Fruit fly (Drosophila melanogaster) whole organism, prepupa: ENCODE results near the gene Kmn2.

ENCODE experiments used
- Blimp-1 ChIP-seq: fragments of 200-800 bp; sonication (Bioruptor generic); optimal IDR thresholded peaks from 3 replicates; lab custom pipeline; 2017; ENCODE audit warnings: missing biosample characterization, missing genetic modification characterization, mild to moderate bottlenecking, moderate library complexity, missing genetic modification reagents
- CG10669 ChIP-seq: fragments of 200-800 bp; sonication (Bioruptor generic); optimal IDR thresholded peaks from 3 replicates; lab custom pipeline; 2018; ENCODE audit warnings: missing biosample characterization, mild to moderate bottlenecking, missing genetic modification characterization, moderate library complexity
- CG11294 ChIP-seq: fragments of 200-800 bp; sonication (Bioruptor generic); IDR thresholded peaks from 2 replicates; pipeline ENCODE4 v1.3.6; 2022; ENCODE audit warnings: missing biosample characterization, missing genetic modification characterization
- CG11762 ChIP-seq: fragments of 200-800 bp; sonication (Bioruptor generic); optimal IDR thresholded peaks from 3 replicates; lab custom pipeline; 2016; ENCODE audit warnings: missing biosample characterization, missing genetic modification characterization; ENCODE audit not compliant: insufficient read depth
- CG15336 ChIP-seq: fragments of 200-800 bp; sonication (Bioruptor generic); IDR thresholded peaks from 2 replicates; pipeline ENCODE4 v1.3.6; 2022; ENCODE audit warnings: missing biosample characterization, missing genetic modification characterization
- CG1621 ChIP-seq: fragments of 200-800 bp; sonication (Bioruptor generic); optimal IDR thresholded peaks from 3 replicates; lab custom pipeline; 2018; ENCODE audit warnings: missing biosample characterization, mild to moderate bottlenecking, missing genetic modification characterization
- CG3032 ChIP-seq: fragments of 200-800 bp; optimal IDR thresholded peaks from 2 replicates; lab custom pipeline; 2019; ENCODE audit warnings: missing biosample characterization, mild to moderate bottlenecking, missing genetic modification characterization, moderate library complexity
- CG31627 ChIP-seq: fragments of 200-800 bp; sonication (Bioruptor generic); optimal IDR thresholded peaks from 3 replicates; lab custom pipeline; 2016; ENCODE audit warnings: missing biosample characterization, missing genetic modification characterization
- CG32006 ChIP-seq: fragments of 200-800 bp; sonication (Bioruptor generic); optimal IDR thresholded peaks from 3 replicates; lab custom pipeline; 2017; ENCODE audit warnings: missing biosample characterization, mild to moderate bottlenecking, missing genetic modification characterization
- CG34406 ChIP-seq: fragments of 200-800 bp; sonication (Bioruptor generic); optimal IDR thresholded peaks from 3 replicates; lab custom pipeline; 2016; ENCODE audit warnings: missing biosample characterization, missing genetic modification characterization
- CG3919 ChIP-seq: fragments of 200-800 bp; sonication (Bioruptor generic); optimal IDR thresholded peaks from 3 replicates; lab custom pipeline; 2016; ENCODE audit warnings: missing biosample characterization, missing genetic modification characterization
- CG6163 ChIP-seq: fragments of 200-800 bp; sonication (Bioruptor generic); IDR thresholded peaks from 3 replicates; pipeline ENCODE4 v1.3.6; 2022; ENCODE audit warnings: missing biosample characterization, missing genetic modification characterization
- CG6276 ChIP-seq: fragments of 200-800 bp; sonication (Bioruptor generic); optimal IDR thresholded peaks from 2 replicates; lab custom pipeline; 2017; ENCODE audit warnings: missing biosample characterization, mild to moderate bottlenecking, missing genetic modification characterization
- CG6854 ChIP-seq: fragments of 200-800 bp; sonication (Bioruptor generic); optimal IDR thresholded peaks from 2 replicates; lab custom pipeline; 2017; ENCODE audit warnings: missing biosample characterization, mild to moderate bottlenecking, missing genetic modification characterization
- CG7368 ChIP-seq: fragments of 200-800 bp; sonication (Bioruptor generic); optimal IDR thresholded peaks from 3 replicates; lab custom pipeline; 2016; ENCODE audit warnings: missing biosample characterization, missing genetic modification characterization
- CG9139 ChIP-seq: fragments of 200-800 bp; sonication (Bioruptor generic); optimal IDR thresholded peaks from 3 replicates; lab custom pipeline; 2017; ENCODE audit warnings: missing biosample characterization, mild to moderate bottlenecking, missing genetic modification characterization
- Eip75B ChIP-seq: fragments of 200-800 bp; sonication (Bioruptor generic); optimal IDR thresholded peaks from 3 replicates; lab custom pipeline; 2016; ENCODE audit warnings: missing biosample characterization, missing genetic modification characterization
- Eip78C ChIP-seq: fragments of 200-800 bp; sonication (Bioruptor generic); peaks from one replicate; lab custom pipeline; 2016; ENCODE audit warnings: missing biosample characterization, missing genetic modification characterization
- Eip93F ChIP-seq: fragments of 200-800 bp; sonication (Bioruptor generic); optimal IDR thresholded peaks from 2 replicates; lab custom pipeline; 2016; ENCODE audit warnings: missing biosample characterization, mild to moderate bottlenecking, missing genetic modification characterization
- Ets21C ChIP-seq: fragments of 200-800 bp; sonication (Bioruptor generic); optimal IDR thresholded peaks from 3 replicates; lab custom pipeline; 2016; ENCODE audit warnings: missing biosample characterization, missing genetic modification characterization
- Gug ChIP-seq: fragments of 200-800 bp; sonication (Bioruptor generic); IDR thresholded peaks from 2 replicates; pipeline ENCODE4 v1.3.6; 2022; ENCODE audit warnings: missing biosample characterization, missing genetic modification characterization
- Hr38 ChIP-seq: sonication (Bioruptor generic); optimal IDR thresholded peaks from 2 replicates; lab custom pipeline; 2016; ENCODE audit warnings: missing biosample characterization, missing genetic modification characterization
- Hr39 ChIP-seq: fragments of 200-800 bp; sonication (Bioruptor generic); optimal IDR thresholded peaks from 2 replicates; lab custom pipeline; 2016; ENCODE audit warnings: missing biosample characterization, missing genetic modification characterization
- Lpt ChIP-seq: fragments of 200-800 bp; sonication (Bioruptor generic); optimal IDR thresholded peaks from 3 replicates; lab custom pipeline; 2016; ENCODE audit warnings: missing biosample characterization, missing genetic modification characterization
- Smox ChIP-seq: fragments of 200-800 bp; sonication (Bioruptor generic); optimal IDR thresholded peaks from 3 replicates; lab custom pipeline; 2016; ENCODE audit warnings: missing biosample characterization, missing genetic modification characterization
- Sox102F ChIP-seq: fragments of 200-800 bp; sonication (Bioruptor generic); optimal IDR thresholded peaks from 2 replicates; lab custom pipeline; 2016; ENCODE audit warnings: missing biosample characterization, mild to moderate bottlenecking, missing genetic modification characterization
- achi ChIP-seq: fragments of 200-800 bp; sonication (Bioruptor generic); optimal IDR thresholded peaks from 3 replicates; lab custom pipeline; 2016; ENCODE audit warnings: missing biosample characterization, missing genetic modification characterization
- cyc ChIP-seq: fragments of 200-800 bp; sonication (Bioruptor generic); optimal IDR thresholded peaks from 3 replicates; lab custom pipeline; 2016; ENCODE audit warnings: missing biosample characterization, missing genetic modification characterization
- dsx ChIP-seq: fragments of 200-800 bp; optimal IDR thresholded peaks from 3 replicates; lab custom pipeline; 2019; ENCODE audit warnings: missing biosample characterization, mild to moderate bottlenecking, missing genetic modification characterization, moderate library complexity; ENCODE audit not compliant: poor library complexity, severe bottlenecking
- eg ChIP-seq: fragments of 200-800 bp; sonication (Bioruptor generic); IDR thresholded peaks from 3 replicates; pipeline ENCODE4 v1.3.6; 2022; ENCODE audit warnings: missing biosample characterization, missing genetic modification characterization
- esn ChIP-seq: fragments of 200-800 bp; sonication (Bioruptor generic); optimal IDR thresholded peaks from 2 replicates; lab custom pipeline; 2016; ENCODE audit warnings: missing biosample characterization, mild to moderate bottlenecking, missing genetic modification characterization, moderate library complexity
- fd59A ChIP-seq: fragments of 200-800 bp; sonication (Bioruptor generic); optimal IDR thresholded peaks from 2 replicates; lab custom pipeline; 2017; ENCODE audit warnings: missing biosample characterization, mild to moderate bottlenecking, missing genetic modification characterization, missing genetic modification reagents
- lz ChIP-seq: fragments of 200-800 bp; sonication (Bioruptor generic); optimal IDR thresholded peaks from 3 replicates; lab custom pipeline; 2016; ENCODE audit warnings: missing biosample characterization, missing genetic modification characterization
- salr ChIP-seq, 2 experiments: fragments of 200-800 bp; sonication (Bioruptor generic); optimal IDR thresholded peaks; 3 replicates each; lab custom pipeline; 2016 to 2018; ENCODE audit warnings: missing biosample characterization in 2 of 2, missing genetic modification characterization in 2 of 2, mild to moderate bottlenecking in 1 of 2
- ss ChIP-seq, 2 experiments: fragments of 200-800 bp; sonication (Bioruptor generic); optimal IDR thresholded peaks; 2 replicates in 1 of 2; 3 replicates in 1 of 2; lab custom pipeline; 2017 to 2018; ENCODE audit warnings: mild to moderate bottlenecking in 2 of 2, missing biosample characterization in 2 of 2, missing genetic modification characterization in 2 of 2, moderate library complexity in 1 of 2
- svp ChIP-seq: fragments of 200-800 bp; sonication (Bioruptor generic); peaks from one replicate; lab custom pipeline; 2016; ENCODE audit warnings: missing biosample characterization, missing genetic modification characterization
- topi ChIP-seq: fragments of 200-800 bp; sonication (Bioruptor generic); optimal IDR thresholded peaks from 3 replicates; lab custom pipeline; 2016; ENCODE audit warnings: missing biosample characterization, missing genetic modification characterization
- vri ChIP-seq: fragments of 200-800 bp; sonication (Bioruptor generic); optimal IDR thresholded peaks from 3 replicates; lab custom pipeline; 2016; ENCODE audit warnings: missing biosample characterization, mild to moderate bottlenecking, missing genetic modification characterization

Gene Kmn2

DNA sequence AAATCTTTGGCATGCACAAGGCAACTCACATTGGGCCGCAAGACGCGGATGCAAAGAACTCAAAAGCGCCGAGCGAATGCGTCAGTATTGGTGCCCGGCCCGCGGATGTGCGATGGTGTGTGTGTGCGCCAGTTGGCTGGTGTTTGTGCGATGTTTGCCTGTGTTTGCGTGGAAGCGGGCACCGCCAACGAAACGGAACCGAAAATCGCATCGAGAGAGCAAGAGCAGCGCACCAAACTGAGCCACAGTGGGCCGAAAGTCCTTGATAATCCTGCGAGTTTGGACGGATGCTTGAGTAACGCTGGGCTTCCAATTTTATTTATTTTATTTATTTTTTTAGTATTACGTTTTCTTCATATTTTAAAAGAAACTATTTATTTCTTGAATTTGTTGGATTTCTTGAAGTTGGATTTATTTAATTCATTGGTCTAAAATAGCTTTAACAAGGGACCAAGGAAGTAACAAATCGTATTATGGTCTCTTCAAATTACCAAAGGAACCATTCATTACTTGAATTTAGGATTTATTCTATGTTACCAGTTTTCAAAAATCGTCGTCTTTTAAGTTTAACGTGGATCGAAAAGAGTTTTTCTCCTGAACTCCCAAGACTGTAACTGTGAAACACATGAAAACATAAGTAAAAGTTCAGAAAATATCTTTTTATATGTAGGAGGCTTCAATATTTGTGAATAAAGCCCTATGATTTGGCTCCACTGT is 38.2 kb downstream of the Kmn2 start (continued):
- TF ChIP-seq CG6854 (GFP tag; lab: Kevin White, UChicago) (no peak), CG15336 (GFP tag; lab: Robert Waterston, UW) (peak; percentile 44; the same call in 1 of the 2 replicates), CG7368 (GFP tag; lab: Kevin White, UChicago) (peak; percentile 30), CG31627 (GFP tag; lab: Kevin White, UChicago) (peak; percentile 66), topi (GFP tag; lab: Kevin White, UChicago) (peak; percentile 57), Blimp-1 (peak; percentile 54), CG11762 (GFP tag; lab: Kevin White, UChicago) (peak; percentile 53), esn (peak; percentile 77), CG3919 (peak; percentile 61), CG32006 (GFP tag; lab: Kevin White, UChicago) (peak; percentile 92), lz (GFP tag; lab: Kevin White, UChicago) (peak; percentile 54), Ets21C (GFP tag; lab: Kevin White, UChicago) (peak; percentile 56), fd59A (GFP tag; lab: Kevin White, UChicago) (peak; percentile 72), CG34406 (peak; percentile 66), Hr39 (GFP tag; lab: Kevin White, UChicago) (peak; percentile 51)

DNA sequence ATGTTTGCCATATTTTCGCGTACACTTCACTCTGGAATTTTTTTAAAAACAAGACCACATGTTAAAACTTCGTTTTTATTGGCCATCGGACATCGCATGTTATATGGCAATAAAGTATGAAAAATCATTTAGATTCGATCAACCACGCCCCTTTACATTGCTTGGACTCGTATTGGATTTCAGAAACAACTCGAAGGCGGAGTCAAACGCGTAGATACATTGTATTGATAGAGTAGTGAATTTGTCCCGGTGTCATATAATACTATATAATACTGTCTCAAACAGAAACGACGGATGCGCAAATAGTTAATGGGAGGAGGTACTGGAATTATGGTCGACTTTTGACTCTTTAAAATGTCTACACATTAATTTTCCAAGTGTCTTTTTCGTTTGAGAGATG is 39.8 kb downstream of the Kmn2 start:
- TF ChIP-seq dsx (GFP tag; lab: Kevin White, UChicago) (peak; percentile 84), Hr38 (GFP tag; lab: Kevin White, UChicago) (no peak)

DNA sequence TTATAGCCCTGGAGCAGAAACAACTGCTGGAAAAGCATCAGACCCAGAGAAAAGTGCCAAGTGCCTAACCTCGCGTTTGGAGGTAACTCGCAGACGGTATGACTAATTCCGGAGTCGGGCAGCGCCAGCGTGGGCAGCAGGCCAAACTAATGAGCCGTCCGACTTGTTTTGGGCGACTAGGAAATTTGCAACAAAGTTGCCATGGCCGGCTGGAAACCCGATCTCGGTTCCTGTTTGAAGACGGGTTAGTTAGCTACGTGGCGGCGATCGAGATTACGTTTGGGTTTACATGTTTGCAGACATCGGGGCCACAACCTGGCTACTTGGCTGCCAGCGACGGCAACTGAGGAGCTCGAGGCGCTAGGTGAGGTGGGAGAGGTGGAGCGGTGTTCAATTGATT is 44.1 kb downstream of the Kmn2 start:
- TF ChIP-seq Lpt (peak; percentile 1), cyc (GFP tag; lab: Kevin White, UChicago) (no peak), Eip78C (peak; percentile 25), dsx (GFP tag; lab: Kevin White, UChicago) (peak; percentile 100)

DNA sequence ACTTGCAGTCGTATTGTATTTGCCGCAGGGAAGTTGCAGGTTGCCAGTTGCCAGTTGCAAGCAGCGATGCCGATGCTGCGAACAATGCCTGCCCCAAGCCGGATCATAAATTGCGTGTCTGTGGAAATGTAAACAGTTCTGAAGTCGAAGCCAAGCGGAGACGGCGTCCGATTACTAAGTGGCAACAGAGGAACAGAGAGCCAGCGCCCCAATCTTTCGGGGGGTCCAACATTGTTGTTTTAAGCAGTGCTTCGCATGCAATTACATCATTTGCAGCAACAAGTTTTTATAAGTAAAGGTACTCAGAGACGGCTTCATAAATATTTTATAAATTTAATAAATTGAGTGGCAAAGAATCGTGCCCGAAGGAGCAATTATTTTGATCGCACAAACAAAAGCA is 46.6 kb downstream of the Kmn2 start:
- TF ChIP-seq Lpt, result no peak
- TF ChIP-seq CG11294 (GFP tag; lab: Robert Waterston, UW), result no peak
- TF ChIP-seq esn, result no peak
- TF ChIP-seq Hr38 (GFP tag; lab: Kevin White, UChicago), result no peak
- TF ChIP-seq Sox102F, result peak; percentile 7
- TF ChIP-seq svp, result no peak
- TF ChIP-seq CG15336 (GFP tag; lab: Robert Waterston, UW), result no peak
- TF ChIP-seq eg (GFP tag; lab: Robert Waterston, UW), result no peak
- TF ChIP-seq CG32006 (GFP tag; lab: Kevin White, UChicago), result no peak
- no peak for TF ChIP-seq Eip93F (GFP tag; lab: Kevin White, UChicago)
- no peak for TF ChIP-seq Gug (GFP tag; lab: Robert Waterston, UW)
- TF ChIP-seq CG34406, result no peak
- TF ChIP-seq CG6854 (GFP tag; lab: Kevin White, UChicago), result peak; percentile 11
- no peak for TF ChIP-seq Smox (GFP tag; lab: Kevin White, UChicago)
- no peak for TF ChIP-seq CG6276 (GFP tag; lab: Kevin White, UChicago)
- no peak for TF ChIP-seq CG9139
- peak; percentile 94 for TF ChIP-seq dsx (GFP tag; lab: Kevin White, UChicago)
- no peak for TF ChIP-seq CG3919
- no peak for TF ChIP-seq CG6163
- TF ChIP-seq achi (GFP tag; lab: Kevin White, UChicago), result no peak
- TF ChIP-seq Blimp-1, result no peak
- peak in 1 of 2 experiments; percentile 83 for TF ChIP-seq ss (GFP tag; optimal IDR thresholded peaks at IDR 0.05; lab: Kevin White, UChicago)
- TF ChIP-seq Eip78C, result no peak
- TF ChIP-seq CG1621, result no peak
- no peak for TF ChIP-seq salr (GFP tag; optimal IDR thresholded peaks at IDR 0.05; lab: Kevin White, UChicago)
- no peak for TF ChIP-seq topi (GFP tag; lab: Kevin White, UChicago)
- TF ChIP-seq fd59A (GFP tag; lab: Kevin White, UChicago), result no peak
- no peak for TF ChIP-seq CG10669 (GFP tag; lab: Kevin White, UChicago)
- TF ChIP-seq vri, result no peak
- TF ChIP-seq Ets21C (GFP tag; lab: Kevin White, UChicago), result no peak
- no peak for TF ChIP-seq CG31627 (GFP tag; lab: Kevin White, UChicago)
- TF ChIP-seq Eip75B, result no peak
- TF ChIP-seq CG3032 (tag; lab: Kevin White, UChicago), result no peak
